Worm (Caenorhabditis elegans) whole organism, young adult: ENCODE measurements around the gene chts-1.

ENCODE experiments used
- B0019.2 ChIP-seq: fragments of 200-800 bp; sonication (Bioruptor generic); conservative IDR thresholded peaks from 2 replicates; pipeline ENCODE4 v1.3.6; 2022; ENCODE audit warnings: missing genetic modification reagents, missing genetic modification characterization, missing compliant biosample characterization
- B0261.1 ChIP-seq: sonication (generic microtip); optimal IDR thresholded peaks from 2 replicates; lab custom pipeline; 2016; ENCODE audit warnings: mild to moderate bottlenecking, missing genetic modification characterization, moderate library complexity, missing compliant biosample characterization
- D2030.7 ChIP-seq: fragments of 200-800 bp; sonication (Bioruptor generic); IDR thresholded peaks from 2 replicates; pipeline ENCODE4 v1.3.6; 2022; ENCODE audit warnings: missing genetic modification reagents, missing genetic modification characterization, missing compliant biosample characterization
- F39B2.1 ChIP-seq: fragments of 200-800 bp; sonication (Bioruptor generic); IDR thresholded peaks from 2 replicates; pipeline ENCODE4 v1.3.6; 2022; ENCODE audit warnings: missing genetic modification reagents, missing genetic modification characterization, missing compliant biosample characterization
- F52B5.7 ChIP-seq: sonication (generic microtip); optimal IDR thresholded peaks from 2 replicates; lab custom pipeline; 2016; ENCODE audit warnings: mild to moderate bottlenecking, missing genetic modification characterization, missing compliant biosample characterization
- F55B11.4 ChIP-seq: sonication (generic microtip); optimal IDR thresholded peaks from 2 replicates; lab custom pipeline; 2016; ENCODE audit warnings: missing compliant biosample characterization, missing genetic modification characterization, borderline replicate concordance; ENCODE audit not compliant: insufficient read depth
- F57A8.1 ChIP-seq: fragments of 200-800 bp; sonication (Bioruptor generic); optimal IDR thresholded peaks from 2 replicates; lab custom pipeline; 2018; ENCODE audit warnings: mild to moderate bottlenecking, missing genetic modification characterization, moderate library complexity, missing compliant biosample characterization
- K11D2.4 ChIP-seq: fragments of 200-800 bp; sonication (Bioruptor generic); IDR thresholded peaks from 2 replicates; pipeline ENCODE4 v1.3.6; 2022; ENCODE audit warnings: missing genetic modification reagents, missing genetic modification characterization, missing compliant biosample characterization
- T26A5.8 ChIP-seq: sonication (generic microtip); optimal IDR thresholded peaks from 2 replicates; lab custom pipeline; 2016; ENCODE audit warnings: missing genetic modification characterization, missing compliant biosample characterization
- Y67H2A.10 ChIP-seq: fragments of 200-800 bp; sonication (Bioruptor generic); conservative IDR thresholded peaks from 2 replicates; pipeline ENCODE4 v1.3.6; 2022; ENCODE audit warnings: missing genetic modification reagents, missing genetic modification characterization, missing compliant biosample characterization
- Y79H2A.3 ChIP-seq: fragments of 200-800 bp; sonication (Bioruptor generic); conservative IDR thresholded peaks from 2 replicates; pipeline ENCODE4 v1.3.6; 2022; ENCODE audit warnings: missing genetic modification reagents, missing genetic modification characterization, missing compliant biosample characterization
- ZK185.1 ChIP-seq: sonication (generic microtip); optimal IDR thresholded peaks from 2 replicates; lab custom pipeline; 2016; ENCODE audit warnings: mild to moderate bottlenecking, missing genetic modification characterization, missing compliant biosample characterization; ENCODE audit not compliant: poor library complexity, severe bottlenecking
- aptf-2 ChIP-seq: fragments of 200-800 bp; sonication (Bioruptor generic); conservative IDR thresholded peaks from 2 replicates; pipeline ENCODE4 v1.3.6; 2022; ENCODE audit warnings: missing genetic modification reagents, missing genetic modification characterization, missing compliant biosample characterization
- ccch-3 ChIP-seq: fragments of 200-800 bp; sonication (Bioruptor generic); optimal IDR thresholded peaks from 2 replicates; lab custom pipeline; 2018; ENCODE audit warnings: mild to moderate bottlenecking, missing genetic modification characterization, missing compliant biosample characterization
- cebp-1 ChIP-seq, 2 experiments: fragments of 200-800 bp in 1 of 2; sonication (Bioruptor generic) in 1 of 2; sonication (generic microtip) in 1 of 2; IDR thresholded peaks in 1 of 2; optimal IDR thresholded peaks in 1 of 2; 2 replicates each; pipeline versions ENCODE4 v1.3.6 to Lab custom; 2017 to 2022; ENCODE audit warnings: missing compliant biosample characterization in 2 of 2, missing genetic modification characterization in 2 of 2, mild to moderate bottlenecking in 1 of 2, missing genetic modification reagents in 1 of 2, moderate library complexity in 1 of 2
- ceh-40 ChIP-seq: fragments of 200-800 bp; sonication (Bioruptor generic); IDR thresholded peaks from 2 replicates; pipeline ENCODE4 v1.3.6; 2022; ENCODE audit warnings: missing genetic modification characterization, missing compliant biosample characterization
- die-1 ChIP-seq: sonication (generic microtip); optimal IDR thresholded peaks from 2 replicates; lab custom pipeline; 2016; ENCODE audit warnings: missing genotype, mild to moderate bottlenecking, missing genetic modification characterization, missing compliant biosample characterization
- dpff-1 ChIP-seq: sonication (generic microtip); optimal IDR thresholded peaks from 2 replicates; lab custom pipeline; 2017; ENCODE audit warnings: mild to moderate bottlenecking, missing genetic modification characterization, missing compliant biosample characterization
- gei-17 ChIP-seq: fragments of 200-800 bp; sonication (Bioruptor generic); optimal IDR thresholded peaks from 2 replicates; lab custom pipeline; 2018; ENCODE audit warnings: mild to moderate bottlenecking, missing genetic modification characterization, missing compliant biosample characterization
- hlh-12 ChIP-seq: sonication (generic microtip); optimal IDR thresholded peaks from 2 replicates; lab custom pipeline; 2016; ENCODE audit warnings: missing genetic modification characterization, missing compliant biosample characterization
- hlh-26 ChIP-seq: fragments of 200-800 bp; sonication (Bioruptor generic); conservative IDR thresholded peaks from 2 replicates; pipeline ENCODE4 v1.3.6; 2022; ENCODE audit warnings: missing genetic modification reagents, missing genetic modification characterization, missing compliant biosample characterization
- hmg-1.2 ChIP-seq: fragments of 200-800 bp; sonication (Bioruptor generic); IDR thresholded peaks from 2 replicates; pipeline ENCODE4 v1.3.6; 2022; ENCODE audit warnings: missing genetic modification reagents, missing genetic modification characterization, missing compliant biosample characterization
- hrde-1 ChIP-seq: sonication (generic microtip); optimal IDR thresholded peaks from 2 replicates; lab custom pipeline; 2016; ENCODE audit warnings: missing genetic modification characterization, mild to moderate bottlenecking, missing compliant biosample characterization, moderate library complexity, missing genotype, missing genetic modification reagents, borderline replicate concordance
- hsf-1 ChIP-seq: fragments of 200-800 bp; sonication (Bioruptor generic); IDR thresholded peaks from 2 replicates; pipeline ENCODE4 v1.3.6; 2022; ENCODE audit warnings: missing genetic modification reagents, missing genetic modification characterization, missing compliant biosample characterization
- let-607 ChIP-seq, 2 experiments: fragments of 200-800 bp in 1 of 2; sonication (Bioruptor generic) in 1 of 2; sonication (generic microtip) in 1 of 2; optimal IDR thresholded peaks; 2 replicates each; lab custom pipeline; 2016 to 2018; ENCODE audit warnings: mild to moderate bottlenecking in 2 of 2, missing compliant biosample characterization in 2 of 2, missing genetic modification characterization in 2 of 2, moderate library complexity in 2 of 2, missing genotype in 1 of 2
- lin-35 ChIP-seq, 3 experiments: fragments of 150-350 bp in 2 of 3; sonication (generic microtip) in 1 of 3; optimal IDR thresholded peaks; 2 replicates each; lab custom pipeline; 2014 to 2018; ENCODE audit warnings: missing biosample characterization in 3 of 3, missing genetic modification characterization in 3 of 3, missing genetic modification reagents in 3 of 3
- madf-10 ChIP-seq: sonication (generic microtip); optimal IDR thresholded peaks from 2 replicates; lab custom pipeline; 2016; ENCODE audit warnings: mild to moderate bottlenecking, missing genetic modification characterization, missing compliant biosample characterization
- mxl-1 ChIP-seq: sonication (generic microtip); optimal IDR thresholded peaks from 2 replicates; lab custom pipeline; 2016; ENCODE audit warnings: missing genetic modification characterization, missing compliant biosample characterization
- nfya-2 ChIP-seq: fragments of 200-800 bp; sonication (Bioruptor generic); IDR thresholded peaks from 2 replicates; pipeline ENCODE4 v1.3.6; 2022; ENCODE audit warnings: missing genetic modification reagents, missing genetic modification characterization, missing compliant biosample characterization
- nfyb-1 ChIP-seq: fragments of 200-800 bp; sonication (Bioruptor generic); IDR thresholded peaks from 2 replicates; pipeline ENCODE4 v1.3.6; 2022; ENCODE audit warnings: missing genetic modification reagents, missing genetic modification characterization, missing compliant biosample characterization
- nhr-90 ChIP-seq: sonication (generic microtip); optimal IDR thresholded peaks from 2 replicates; lab custom pipeline; 2016; ENCODE audit warnings: missing genotype, mild to moderate bottlenecking, missing genetic modification characterization, missing compliant biosample characterization
- pha-4 ChIP-seq: fragments of 150-350 bp; sonication (generic microtip); optimal IDR thresholded peaks from 2 replicates; lab custom pipeline; 2014; ENCODE audit warnings: missing biosample characterization, missing genetic modification reagents, missing genetic modification characterization
- rec-8 ChIP-seq, 2 experiments: sonication (generic microtip); optimal IDR thresholded peaks; 2 replicates each; lab custom pipeline; 2016; ENCODE audit warnings: mild to moderate bottlenecking in 2 of 2, missing genetic modification characterization in 2 of 2, missing genetic modification reagents in 2 of 2, missing genotype in 2 of 2, missing biosample characterization in 1 of 2, missing compliant biosample characterization in 1 of 2, moderate library complexity in 1 of 2
- rpc-1 ChIP-seq, 2 experiments: fragments of 150-350 bp in 1 of 2; sonication (generic microtip) in 1 of 2; optimal IDR thresholded peaks; 2 replicates each; lab custom pipeline; 2014 to 2018; ENCODE audit warnings: missing biosample characterization in 1 of 2, missing genetic modification characterization in 1 of 2, missing genetic modification reagents in 1 of 2, missing genotype in 1 of 2
- snpc-3.4 ChIP-seq: sonication (generic microtip); optimal IDR thresholded peaks from 2 replicates; lab custom pipeline; 2017; ENCODE audit warnings: missing genetic modification characterization, mild to moderate bottlenecking, missing compliant biosample characterization, antibody characterized with exemption, moderate library complexity, missing genotype, missing genetic modification reagents
- sptf-2 ChIP-seq: fragments of 200-800 bp; sonication (Bioruptor generic); optimal IDR thresholded peaks from 2 replicates; lab custom pipeline; 2018; ENCODE audit warnings: mild to moderate bottlenecking, missing genetic modification characterization, missing compliant biosample characterization
- zfh-2 ChIP-seq: fragments of 200-800 bp; sonication (Bioruptor generic); conservative IDR thresholded peaks from 2 replicates; pipeline ENCODE4 v1.3.6; 2022; ENCODE audit warnings: missing genetic modification reagents, missing genetic modification characterization, missing compliant biosample characterization
- ztf-18 ChIP-seq: sonication (generic microtip); optimal IDR thresholded peaks from 2 replicates; lab custom pipeline; 2016; ENCODE audit warnings: missing genotype, mild to moderate bottlenecking, missing genetic modification characterization, missing compliant biosample characterization
- ztf-22 ChIP-seq: fragments of 200-800 bp; sonication (Bioruptor generic); optimal IDR thresholded peaks from 2 replicates; lab custom pipeline; 2018; ENCODE audit warnings: mild to moderate bottlenecking, missing genetic modification characterization, moderate library complexity, missing compliant biosample characterization
- ztf-26 ChIP-seq: sonication (generic microtip); optimal IDR thresholded peaks from 2 replicates; lab custom pipeline; 2017; ENCODE audit warnings: missing genetic modification characterization, missing compliant biosample characterization

chts-1 gene

ce11 chrX:7507141-7507540, 12.3 kb downstream of the chts-1 start (continued):
- TF ChIP-seq T26A5.8 (tag; lab: Kevin White, UChicago) (no peak), K11D2.4 (GFP tag; lab: Robert Waterston, UW) (no peak), rpc-1 (optimal IDR thresholded peaks at IDR 0.05; lab: Kevin White, UChicago) (peak; percentile 94), rpc-1 (tag; optimal IDR thresholded peaks at IDR 0.05; lab: Kevin White, UChicago) (peak; percentile 96), B0019.2 (GFP tag; lab: Robert Waterston, UW) (no peak), gei-17 (GFP tag; lab: Kevin White, UChicago) (no peak), nfya-2 (GFP tag; lab: Robert Waterston, UW) (no peak), let-607 (tag; optimal IDR thresholded peaks at IDR 0.05; lab: Kevin White, UChicago) (no peak), lin-35 (GFP tag; optimal IDR thresholded peaks at IDR 0.05; lab: Kevin White, UChicago) (no peak), rec-8 (tag; optimal IDR thresholded peaks at IDR 0.05; lab: Kevin White, UChicago) (peak; percentile 47 to 51), die-1 (tag; lab: Kevin White, UChicago) (peak; percentile 79), ccch-3 (no peak), snpc-3.4 (tag; lab: Kevin White, UChicago) (peak; percentile 52), ZK185.1 (tag; lab: Kevin White, UChicago) (peak; percentile 51), mxl-1 (tag; lab: Kevin White, UChicago) (peak; percentile 61), cebp-1 (GFP tag; IDR thresholded peaks at IDR 0.05; lab: Robert Waterston, UW) (no peak), cebp-1 (tag; optimal IDR thresholded peaks at IDR 0.05; lab: Kevin White, UChicago) (no peak), F57A8.1 (no peak), ceh-40 (peak; percentile 89; the same call in 1 of the 2 replicates), aptf-2 (GFP tag; lab: Robert Waterston, UW) (no peak), F52B5.7 (tag; lab: Kevin White, UChicago) (no peak), hmg-1.2 (GFP tag; lab: Robert Waterston, UW) (peak; percentile 45; the same call in 1 of the 2 replicates), pha-4 (tag; lab: Kevin White, UChicago) (no peak), hlh-12 (peak; percentile 68), ztf-22 (GFP tag; lab: Kevin White, UChicago) (no peak), D2030.7 (GFP tag; lab: Robert Waterston, UW) (peak; percentile 34; the same call in 1 of the 2 replicates), ztf-26 (tag; lab: Kevin White, UChicago) (no peak), nhr-90 (peak; percentile 73), zfh-2 (GFP tag; lab: Robert Waterston, UW) (no peak)

DNA sequence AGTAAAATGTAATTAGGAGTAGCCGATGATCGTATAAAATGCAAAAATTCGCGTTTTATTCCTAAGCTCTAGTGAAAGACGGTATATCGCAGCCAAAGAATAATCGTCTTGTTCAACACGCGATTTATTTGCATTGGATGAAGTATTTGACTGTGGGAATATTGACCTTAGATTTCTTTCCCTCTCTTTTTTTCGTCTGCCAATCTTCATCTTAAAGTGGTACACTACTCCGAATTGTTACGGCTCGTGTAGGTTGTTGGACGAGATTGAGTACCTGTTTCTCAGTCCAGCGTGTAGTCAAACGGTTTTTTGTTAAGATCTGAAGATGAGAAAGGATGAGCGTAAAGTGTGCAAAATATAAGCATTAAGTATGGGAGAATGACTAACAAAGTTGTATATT, 12.9 kb downstream of the chts-1 start, which contains the start of gene lgc-11:
Gene lgc-11, minus strand, starts transcription at position 101 of the 400 bp plus-strand sequence.
- no peak for TF ChIP-seq ztf-18
- TF ChIP-seq sptf-2 (GFP tag; lab: Kevin White, UChicago), result no peak
- TF ChIP-seq pha-4 (tag; lab: Kevin White, UChicago), result no peak
- no peak for TF ChIP-seq Y79H2A.3 (GFP tag; lab: Robert Waterston, UW)
- no peak for TF ChIP-seq hlh-12
- TF ChIP-seq hsf-1 (GFP tag; lab: Robert Waterston, UW), result no peak
- TF ChIP-seq hlh-26 (GFP tag; lab: Robert Waterston, UW), result no peak
- TF ChIP-seq F55B11.4 (tag; lab: Kevin White, UChicago), result no peak
- no peak for TF ChIP-seq dpff-1 (tag; lab: Kevin White, UChicago)
- TF ChIP-seq B0261.1 (tag; lab: Kevin White, UChicago), result no peak
- TF ChIP-seq nfyb-1 (GFP tag; lab: Robert Waterston, UW), result no peak
- no peak for TF ChIP-seq hrde-1
- no peak for TF ChIP-seq Y67H2A.10
- TF ChIP-seq F39B2.1 (GFP tag; lab: Robert Waterston, UW), result no peak
- TF ChIP-seq gei-17 (GFP tag; lab: Kevin White, UChicago), result no peak
- TF ChIP-seq K11D2.4 (GFP tag; lab: Robert Waterston, UW), result no peak
- TF ChIP-seq nfya-2 (GFP tag; lab: Robert Waterston, UW), result no peak
- no peak for TF ChIP-seq madf-10 (tag; lab: Kevin White, UChicago)
